Fruit fly (Drosophila melanogaster): Measurements from ENCODE around the gene CG6083.

dm6 chr3L:11578211-11578673 is 47.7 kb downstream of the CG6083 start, which contains the start of gene CG33270:
- TF ChIP-seq CG8478 (optimal IDR thresholded peaks at IDR 0.05) (no peak), CTCF (optimal IDR thresholded peaks at IDR 0.05) (no peak)
